Worm (Caenorhabditis elegans): ENCODE measurements around the gene ugt-63.

The ugt-63 gene

DNA sequence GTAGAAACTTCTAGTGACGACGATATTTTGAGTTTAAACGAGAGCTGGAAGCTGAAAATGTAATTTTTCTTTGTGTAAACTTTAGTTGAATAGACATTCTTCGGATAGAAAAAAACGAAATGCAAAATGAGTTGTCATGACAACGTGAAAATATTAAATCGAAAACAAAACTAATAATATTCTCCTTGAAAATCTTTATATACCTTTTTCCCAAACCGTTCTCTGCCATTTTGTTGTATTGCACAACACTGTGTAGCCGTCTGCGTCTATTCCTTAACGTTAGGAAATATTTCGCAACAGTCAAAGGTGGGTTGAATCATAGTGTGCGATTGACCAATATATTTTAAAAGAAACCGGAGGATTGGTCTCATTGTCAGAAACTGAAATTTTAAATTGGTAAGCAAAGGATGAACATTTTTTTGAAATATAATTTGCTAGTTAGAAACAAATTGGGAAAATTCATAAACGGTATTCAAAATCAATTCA, 29.7 kb downstream of the ugt-63 start, which contains the start of gene Y58A7A.3:
Y58A7A.3 (minus strand) TSS at position 51 of the 486 bp plus-strand sequence.
- TF ChIP-seq sem-4 (tag; optimal IDR thresholded peaks at IDR 0.05): no peak
- TF ChIP-seq crh-2 (tag; optimal IDR thresholded peaks at IDR 0.05): peak; percentile 38
- peak; percentile 57 for TF ChIP-seq nhr-25 (tag; optimal IDR thresholded peaks at IDR 0.05)
- TF ChIP-seq sma-3 (GFP tag; optimal IDR thresholded peaks at IDR 0.05): peak; percentile 43
- no peak for TF ChIP-seq mbf-1 (tag; optimal IDR thresholded peaks at IDR 0.05)
- TF ChIP-seq C34F6.9 (tag; optimal IDR thresholded peaks at IDR 0.05): peak; percentile 62
- TF ChIP-seq unc-55 (GFP tag; optimal IDR thresholded peaks at IDR 0.05): peak; percentile 50
- TF ChIP-seq lsy-2 (tag; optimal IDR thresholded peaks at IDR 0.05): peak in 1 of 2 experiments; percentile 31
- TF ChIP-seq lin-39 (tag; optimal IDR thresholded peaks at IDR 0.05): no peak
- TF ChIP-seq fos-1 (tag; optimal IDR thresholded peaks at IDR 0.05): peak; percentile 87
- peak; percentile 17 for TF ChIP-seq F13H6.1 (tag; optimal IDR thresholded peaks at IDR 0.05)
- TF ChIP-seq gmeb-1 (tag; optimal IDR thresholded peaks at IDR 0.05): peak; percentile 9
- TF ChIP-seq nhr-129 (tag; optimal IDR thresholded peaks at IDR 0.05): peak; percentile 100
- peak; percentile 33 for TF ChIP-seq sma-9 (GFP tag; optimal IDR thresholded peaks at IDR 0.05)
- TF ChIP-seq sma-9 (tag; optimal IDR thresholded peaks at IDR 0.05): no peak
- TF ChIP-seq snpc-4 (tag; optimal IDR thresholded peaks at IDR 0.05): no peak
- no peak for TF ChIP-seq elt-3 (tag; optimal IDR thresholded peaks at IDR 0.05)
- no peak for TF ChIP-seq egl-27 (tag; optimal IDR thresholded peaks at IDR 0.05)

DNA sequence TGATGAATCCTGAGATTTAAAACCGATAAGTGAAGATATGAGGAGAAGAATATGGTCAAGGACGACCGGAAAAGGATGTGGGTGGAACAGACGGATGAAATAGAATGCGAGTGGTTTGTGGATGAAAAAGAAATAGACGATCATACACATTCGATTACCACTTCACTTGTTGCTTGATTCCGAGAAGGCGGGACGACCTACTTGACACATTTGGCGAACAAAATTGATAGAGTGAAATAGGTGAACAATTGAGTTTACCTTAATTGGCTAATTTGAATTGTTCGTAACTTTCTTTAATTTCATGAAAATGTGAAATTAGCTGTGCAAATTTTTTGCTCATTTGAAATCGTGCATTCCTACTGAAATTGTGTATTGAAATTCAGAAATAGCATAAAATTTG, 38.5 kb downstream of the ugt-63 start, which contains the start of gene Y58A7A.2:
Y58A7A.2 (minus strand) TSS at position 101 of the 400 bp plus-strand sequence.
- TF ChIP-seq mbf-1 (tag; optimal IDR thresholded peaks at IDR 0.05) (no peak), crh-2 (tag; optimal IDR thresholded peaks at IDR 0.05) (no peak), lin-13 (GFP tag; optimal IDR thresholded peaks at IDR 0.05) (no peak)

DNA sequence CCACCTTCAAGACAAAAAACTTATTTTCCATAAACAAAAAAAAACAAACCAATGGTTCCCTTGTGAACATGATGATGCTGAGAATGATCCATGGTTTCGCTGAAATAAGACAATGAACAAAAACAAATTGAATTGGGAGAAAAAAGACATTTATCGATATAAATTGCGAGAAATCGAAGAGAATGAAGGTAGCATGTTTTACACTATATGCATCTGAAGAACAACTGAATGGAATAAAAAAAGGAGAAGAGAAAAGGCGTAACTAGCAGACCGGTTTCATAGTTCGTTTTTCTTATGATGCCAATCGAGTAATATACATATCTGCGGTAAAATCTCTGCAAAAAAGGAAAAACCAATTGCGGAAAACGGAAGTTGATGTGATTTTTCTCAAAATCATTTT, 41.1 kb downstream of the ugt-63 start, which contains the start of gene Y58A7A.1:
Y58A7A.1 (minus strand) TSS at position 101 of the 400 bp plus-strand sequence.
- no peak for TF ChIP-seq ceh-16 (tag; optimal IDR thresholded peaks at IDR 0.05)
- TF ChIP-seq unc-39 (tag; optimal IDR thresholded peaks at IDR 0.05): no peak
- no peak for TF ChIP-seq ama-1 (optimal IDR thresholded peaks at IDR 0.05)
- no peak for TF ChIP-seq unc-62 (GFP tag; optimal IDR thresholded peaks at IDR 0.05)
- no peak for TF ChIP-seq fos-1 (tag; optimal IDR thresholded peaks at IDR 0.05)
- TF ChIP-seq snpc-4 (tag; optimal IDR thresholded peaks at IDR 0.05): no peak
- no peak for TF ChIP-seq crh-2 (tag; optimal IDR thresholded peaks at IDR 0.05)
- no peak for TF ChIP-seq nhr-25 (tag; optimal IDR thresholded peaks at IDR 0.05)
- no peak for TF ChIP-seq skn-1 (tag; optimal IDR thresholded peaks at IDR 0.05)
- TF ChIP-seq aly-2 (tag; optimal IDR thresholded peaks at IDR 0.05): no peak
- TF ChIP-seq F13H6.1 (tag; optimal IDR thresholded peaks at IDR 0.05): no peak
- no peak for TF ChIP-seq blmp-1 (tag; optimal IDR thresholded peaks at IDR 0.05; ENCODE audit: insufficient read depth)

DNA sequence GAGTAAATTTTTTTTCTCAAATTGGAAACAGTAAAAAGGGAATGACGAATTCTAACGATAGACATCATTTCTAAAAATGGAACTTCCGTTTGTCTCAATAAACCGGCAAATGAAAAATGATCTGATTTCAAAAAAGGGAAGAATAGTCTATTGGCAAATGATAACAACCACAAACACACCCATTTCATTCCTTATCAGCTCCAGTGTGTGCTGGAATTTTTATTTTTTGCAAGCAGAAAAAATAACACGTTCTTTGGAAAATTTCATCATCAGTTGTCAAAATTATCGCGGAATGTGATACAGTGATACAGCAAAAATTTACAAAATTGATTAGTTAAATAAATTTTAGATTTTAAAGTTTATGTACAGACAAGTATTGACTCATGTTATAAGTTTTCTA, 43.2 kb downstream of the ugt-63 start:
- no peak for TF ChIP-seq ceh-16 (tag; optimal IDR thresholded peaks at IDR 0.05)
- peak; percentile 86 for TF ChIP-seq fos-1 (tag; optimal IDR thresholded peaks at IDR 0.05)
- no peak for TF ChIP-seq aly-2 (tag; optimal IDR thresholded peaks at IDR 0.05)
- peak; percentile 58 for TF ChIP-seq crh-2 (tag; optimal IDR thresholded peaks at IDR 0.05)
- TF ChIP-seq ztf-1 (GFP tag; conservative IDR thresholded peaks at IDR 0.05): no peak
- TF ChIP-seq nhr-23 (tag; optimal IDR thresholded peaks at IDR 0.05): no peak
- TF ChIP-seq nhr-237 (tag; optimal IDR thresholded peaks at IDR 0.05): no peak
- no peak for TF ChIP-seq unc-62 (GFP tag; optimal IDR thresholded peaks at IDR 0.05)

DNA sequence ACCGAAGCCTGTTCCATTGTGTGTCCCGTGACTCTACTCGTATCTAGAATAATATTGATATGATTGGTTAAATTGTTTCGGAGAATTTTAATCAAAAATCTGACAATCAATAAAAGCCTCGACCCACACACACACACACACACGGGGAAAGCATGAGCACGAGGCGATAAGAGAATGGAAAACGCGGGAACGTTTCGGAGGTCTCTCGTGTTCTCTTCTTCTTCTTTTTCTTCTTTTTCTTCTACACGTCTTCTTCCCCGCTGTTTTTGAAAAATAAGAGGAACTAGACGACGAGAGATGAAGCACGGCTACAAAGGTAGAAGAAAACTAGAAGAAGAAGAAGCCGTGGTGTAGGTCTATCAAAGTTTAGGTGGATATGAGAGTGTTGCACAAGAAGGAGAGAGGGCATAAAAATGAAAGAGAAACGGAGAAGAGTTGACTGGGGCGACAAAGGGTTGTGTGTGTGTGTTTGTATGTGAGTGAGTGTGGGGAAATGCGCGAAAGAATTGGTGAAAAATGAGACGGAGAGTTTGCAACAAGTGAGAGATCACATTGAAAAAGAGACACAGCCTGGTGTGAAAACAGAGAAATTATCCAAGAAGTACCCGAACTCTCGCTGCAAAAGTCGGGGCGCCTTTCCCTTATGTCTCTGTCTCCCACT, 45.7 kb downstream of the ugt-63 start, which contains the start of gene mlk-1:
mlk-1 (minus strand) TSS at position 51 of the 661 bp plus-strand sequence.
- TF ChIP-seq gmeb-1 (tag; optimal IDR thresholded peaks at IDR 0.05) (no peak), ceh-82 (tag; optimal IDR thresholded peaks at IDR 0.05) (no peak), zag-1 (tag; optimal IDR thresholded peaks at IDR 0.05) (peak; percentile 40), F13H6.1 (tag; optimal IDR thresholded peaks at IDR 0.05) (peak; percentile 86), elt-3 (tag; optimal IDR thresholded peaks at IDR 0.05) (no peak), lin-11 (tag; optimal IDR thresholded peaks at IDR 0.05) (peak; percentile 6), nhr-6 (tag; optimal IDR thresholded peaks at IDR 0.05) (peak; percentile 81), ZK546.5 (tag; optimal IDR thresholded peaks at IDR 0.05) (no peak), Y55F3AM.14 (GFP tag; optimal IDR thresholded peaks at IDR 0.05) (peak; percentile 73), lsy-2 (tag; optimal IDR thresholded peaks at IDR 0.05) (peak; percentile 17 to 71), unc-55 (GFP tag; optimal IDR thresholded peaks at IDR 0.05) (peak; percentile 88), ama-1 (optimal IDR thresholded peaks at IDR 0.05) (peak; percentile 68), ztf-4 (tag; optimal IDR thresholded peaks at IDR 0.05) (no peak), fos-1 (tag; optimal IDR thresholded peaks at IDR 0.05) (peak; percentile 43), C34F6.9 (tag; optimal IDR thresholded peaks at IDR 0.05) (peak; percentile 82), unc-62 (GFP tag; optimal IDR thresholded peaks at IDR 0.05) (no peak), elt-1 (tag; optimal IDR thresholded peaks at IDR 0.05) (no peak), R02D3.7 (tag; optimal IDR thresholded peaks at IDR 0.05) (no peak), mab-5 (tag; optimal IDR thresholded peaks at IDR 0.05) (no peak), nhr-237 (tag; optimal IDR thresholded peaks at IDR 0.05) (no peak), snpc-4 (tag; optimal IDR thresholded peaks at IDR 0.05) (no peak), nhr-129 (tag; optimal IDR thresholded peaks at IDR 0.05) (peak; percentile 86), sma-9 (GFP tag; optimal IDR thresholded peaks at IDR 0.05) (peak; percentile 60), sma-9 (tag; optimal IDR thresholded peaks at IDR 0.05) (no peak), mbf-1 (tag; optimal IDR thresholded peaks at IDR 0.05) (no peak), alr-1 (tag; optimal IDR thresholded peaks at IDR 0.05) (no peak), lin-13 (GFP tag; optimal IDR thresholded peaks at IDR 0.05) (peak; percentile 20), nhr-10 (tag; optimal IDR thresholded peaks at IDR 0.05) (no peak)
